Worm (Caenorhabditis elegans): ENCODE results near the gene R01B10.2.
A peak's percentile ranks its signal among the peaks of the same experiment; 100 is the strongest.

The R01B10.2 gene

DNA sequence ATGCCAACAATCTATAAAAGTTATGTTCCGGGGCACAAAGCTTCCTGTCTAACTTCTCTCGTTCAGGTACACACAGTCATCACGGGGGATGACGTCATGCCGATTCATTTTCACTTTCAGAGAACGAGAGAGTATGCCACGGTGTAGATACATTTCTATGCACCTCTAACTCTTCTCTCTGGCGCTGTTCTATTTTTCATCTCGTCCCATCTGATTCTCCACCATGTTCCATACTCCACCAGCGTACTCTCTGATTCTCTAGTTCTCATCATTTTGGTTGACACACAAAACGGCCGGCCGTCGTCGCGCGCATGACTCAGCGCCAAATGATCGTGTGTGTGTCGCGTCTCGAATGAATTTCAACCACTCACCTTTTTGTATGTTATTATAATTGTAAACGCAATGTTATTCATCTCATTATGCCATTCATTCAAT, 40.9 kb downstream of the R01B10.2 start:
- TF ChIP-seq tbx-2 (tag; optimal IDR thresholded peaks at IDR 0.05) (peak; percentile 70), eyg-1 (tag; optimal IDR thresholded peaks at IDR 0.05) (no peak), lim-6 (tag; optimal IDR thresholded peaks at IDR 0.05) (no peak), che-1 (tag; optimal IDR thresholded peaks at IDR 0.05) (no peak), K09A11.1 (tag; optimal IDR thresholded peaks at IDR 0.05; ENCODE audit: insufficient read depth) (no peak), elt-4 (tag; optimal IDR thresholded peaks at IDR 0.05) (no peak), pag-3 (tag; optimal IDR thresholded peaks at IDR 0.05; ENCODE audit: borderline replicate concordance) (no peak), hlh-6 (tag; optimal IDR thresholded peaks at IDR 0.05) (no peak), unc-55 (GFP tag; optimal IDR thresholded peaks at IDR 0.05) (peak; percentile 57), ztf-16 (tag; optimal IDR thresholded peaks at IDR 0.05) (peak; percentile 10), hlh-13 (GFP tag; optimal IDR thresholded peaks at IDR 0.05) (no peak), fkh-6 (tag; optimal IDR thresholded peaks at IDR 0.05) (no peak), pat-9 (tag; optimal IDR thresholded peaks at IDR 0.05) (no peak), pha-4 (tag; optimal IDR thresholded peaks at IDR 0.05) (no peak), T23F11.4 (GFP tag; optimal IDR thresholded peaks at IDR 0.05) (no peak), unc-42 (tag; optimal IDR thresholded peaks at IDR 0.05) (peak; percentile 40), fkh-10 (GFP tag; optimal IDR thresholded peaks at IDR 0.05) (no peak), ceh-34 (tag; optimal IDR thresholded peaks at IDR 0.05) (peak; percentile 40), ceh-30 (tag; optimal IDR thresholded peaks at IDR 0.05) (no peak), elt-2 (tag; optimal IDR thresholded peaks at IDR 0.05) (peak; percentile 41), ahr-1 (tag; optimal IDR thresholded peaks at IDR 0.05) (no peak), sox-2 (GFP tag; IDR thresholded peaks at IDR 0.05) (no peak), gmeb-2 (tag; optimal IDR thresholded peaks at IDR 0.05) (no peak), unc-86 (tag; optimal IDR thresholded peaks at IDR 0.05) (no peak), C38D4.7 (GFP tag; optimal IDR thresholded peaks at IDR 0.05) (no peak), pqm-1 (tag; optimal IDR thresholded peaks at IDR 0.05) (peak; percentile 50), nfya-1 (tag; optimal IDR thresholded peaks at IDR 0.05) (peak; percentile 72), syd-9 (tag; optimal IDR thresholded peaks at IDR 0.05) (no peak), F13H6.1 (tag; optimal IDR thresholded peaks at IDR 0.05) (peak; percentile 73), odd-2 (tag; optimal IDR thresholded peaks at IDR 0.05) (no peak), dmd-4 (tag; optimal IDR thresholded peaks at IDR 0.05; ENCODE audit: borderline replicate concordance) (no peak), ceh-14 (tag; optimal IDR thresholded peaks at IDR 0.05) (no peak), ceh-48 (tag; optimal IDR thresholded peaks at IDR 0.05) (no peak), ceh-2 (tag; optimal IDR thresholded peaks at IDR 0.05) (peak; percentile 5), pros-1 (tag; optimal IDR thresholded peaks at IDR 0.05) (no peak), ceh-31 (tag; optimal IDR thresholded peaks at IDR 0.05) (peak; percentile 83), ceh-45 (GFP tag; IDR thresholded peaks at IDR 0.05) (no peak), ttx-3 (tag; optimal IDR thresholded peaks at IDR 0.05) (no peak), sdc-2 (tag; optimal IDR thresholded peaks at IDR 0.05) (no peak), ets-4 (tag; optimal IDR thresholded peaks at IDR 0.05) (peak; percentile 55), ceh-9 (tag; optimal IDR thresholded peaks at IDR 0.05) (no peak), hlh-30 (tag; optimal IDR thresholded peaks at IDR 0.05; ENCODE audit: insufficient read depth) (peak; percentile 80), pha-2 (tag; optimal IDR thresholded peaks at IDR 0.05) (no peak), hlh-8 (tag; optimal IDR thresholded peaks at IDR 0.05) (no peak), ceh-22 (tag; optimal IDR thresholded peaks at IDR 0.05) (no peak), unc-3 (GFP tag; conservative IDR thresholded peaks at IDR 0.05) (no peak), unc-3 (tag; optimal IDR thresholded peaks at IDR 0.05) (no peak), lin-11 (tag; optimal IDR thresholded peaks at IDR 0.05) (no peak), madf-2 (tag; optimal IDR thresholded peaks at IDR 0.05) (no peak), K02D7.2 (tag; optimal IDR thresholded peaks at IDR 0.05) (no peak), zip-5 (tag; optimal IDR thresholded peaks at IDR 0.05) (no peak), fax-1 (tag; optimal IDR thresholded peaks at IDR 0.05) (peak; percentile 22), ceh-18 (tag; optimal IDR thresholded peaks at IDR 0.05) (peak; percentile 85), ceh-6 (GFP tag; optimal IDR thresholded peaks at IDR 0.05) (no peak)

Data from whole organism, late embryonic.